Fruit fly (Drosophila melanogaster): ENCODE results near the gene Smn.

Smn gene

DNA sequence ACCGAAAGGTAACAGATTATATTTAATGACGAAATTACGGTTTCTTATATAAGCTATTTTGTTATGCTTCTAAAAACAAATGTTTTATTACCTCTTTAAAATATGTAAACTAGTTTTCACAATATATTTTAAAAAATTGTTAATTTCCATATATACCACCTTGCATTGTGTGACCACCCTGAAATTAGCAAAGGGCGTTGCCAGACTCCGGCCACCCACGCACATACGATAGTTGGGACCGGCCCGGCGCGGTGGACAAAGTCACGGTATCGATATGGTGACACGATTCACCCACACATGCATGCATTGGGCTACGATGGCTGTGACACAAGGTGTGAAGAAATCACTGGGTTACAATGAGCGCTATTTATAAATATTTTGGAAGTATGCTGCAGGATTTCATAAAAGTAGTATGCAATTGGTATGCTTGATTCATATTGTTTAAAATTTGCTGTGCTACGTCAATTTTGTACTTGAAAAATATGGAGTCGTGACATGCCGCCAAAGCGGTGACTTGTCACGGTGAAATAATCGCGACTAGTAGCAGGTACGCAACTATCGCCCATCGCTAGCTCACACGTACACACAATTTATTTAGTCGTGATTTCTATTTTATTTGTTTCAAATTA is 6.8 kb upstream of the Smn start (continued):
- no peak for TF ChIP-seq CG8281 (tag; optimal IDR thresholded peaks at IDR 0.05)
- TF ChIP-seq TFAM (GFP tag; optimal IDR thresholded peaks at IDR 0.05): no peak
- peak; percentile 9 for TF ChIP-seq CG12744 (GFP tag; optimal IDR thresholded peaks at IDR 0.05)
- TF ChIP-seq CG8089 (GFP tag; optimal IDR thresholded peaks at IDR 0.05): peak; percentile 26
- TF ChIP-seq CG10274 (GFP tag; optimal IDR thresholded peaks at IDR 0.05): no peak
- no peak for TF ChIP-seq Lpt (GFP tag; optimal IDR thresholded peaks at IDR 0.05)
- TF ChIP-seq pho (GFP tag; optimal IDR thresholded peaks at IDR 0.05): peak; percentile 67
- TF ChIP-seq kay (GFP tag; optimal IDR thresholded peaks at IDR 0.05): peak; percentile 47
- peak; percentile 93 for TF ChIP-seq inv (GFP tag; IDR thresholded peaks at IDR 0.05; ENCODE audit: partially characterized antibody)
- TF ChIP-seq CG10654 (GFP tag; optimal IDR thresholded peaks at IDR 0.05): peak; percentile 36
- no peak for TF ChIP-seq dmrt99B (tag; optimal IDR thresholded peaks at IDR 0.05)
- TF ChIP-seq CG14860 (GFP tag; IDR thresholded peaks at IDR 0.05; ENCODE audit: partially characterized antibody): peak; percentile 91
- peak; percentile 47 for TF ChIP-seq Dp (GFP tag; optimal IDR thresholded peaks at IDR 0.05)
- TF ChIP-seq CG3838 (GFP tag; optimal IDR thresholded peaks at IDR 0.05): no peak
- TF ChIP-seq CG17829 (tag; optimal IDR thresholded peaks at IDR 0.05): peak; percentile 61
- TF ChIP-seq HLHmδ (GFP tag; optimal IDR thresholded peaks at IDR 0.05): peak; percentile 37
- peak; percentile 89 for TF ChIP-seq cg (GFP tag; optimal IDR thresholded peaks at IDR 0.05)
- peak; percentile 87; the same call in 2 of the 3 replicates for TF ChIP-seq zen2 (GFP tag; IDR thresholded peaks at IDR 0.05; ENCODE audit: partially characterized antibody)
- TF ChIP-seq row (GFP tag; IDR thresholded peaks at IDR 0.05): peak; percentile 94
- peak; percentile 76 for TF ChIP-seq Ets97D (GFP tag; optimal IDR thresholded peaks at IDR 0.05)
- TF ChIP-seq CG6791 (GFP tag; IDR thresholded peaks at IDR 0.05; ENCODE audit: partially characterized antibody): peak; percentile 85
- TF ChIP-seq hth (optimal IDR thresholded peaks at IDR 0.05): no peak
- TF ChIP-seq CG15514 (GFP tag; optimal IDR thresholded peaks at IDR 0.05): peak; percentile 69
- no peak for TF ChIP-seq CG10321 (GFP tag; IDR thresholded peaks at IDR 0.05)
- TF ChIP-seq CG12299 (tag; optimal IDR thresholded peaks at IDR 0.05): peak; percentile 41
- peak; percentile 79; the same call in 2 of the 3 replicates for TF ChIP-seq CG7963 (GFP tag; IDR thresholded peaks at IDR 0.05; ENCODE audit: partially characterized antibody)
- TF ChIP-seq CG34224 (GFP tag; IDR thresholded peaks at IDR 0.05; ENCODE audit: partially characterized antibody): peak; percentile 93
- TF ChIP-seq CG1792 (GFP tag; optimal IDR thresholded peaks at IDR 0.05): peak; percentile 50
- peak; percentile 24 for TF ChIP-seq CG17385 (GFP tag; optimal IDR thresholded peaks at IDR 0.05)
- peak; percentile 38 for TF ChIP-seq tap (tag; optimal IDR thresholded peaks at IDR 0.05)
- TF ChIP-seq ro (GFP tag; IDR thresholded peaks at IDR 0.05): no peak
- TF ChIP-seq CG1529 (GFP tag; optimal IDR thresholded peaks at IDR 0.05): peak; percentile 18
- TF ChIP-seq Gug (GFP tag; IDR thresholded peaks at IDR 0.05): peak; percentile 66
- TF ChIP-seq CG10366 (GFP tag; IDR thresholded peaks at IDR 0.05): peak; percentile 55
- TF ChIP-seq CG11247 (GFP tag; IDR thresholded peaks at IDR 0.05): peak; percentile 51; the same call in 1 of the 2 replicates
- peak; percentile 62 for TF ChIP-seq E2f1 (GFP tag; IDR thresholded peaks at IDR 0.05)
- TF ChIP-seq peb (GFP tag; IDR thresholded peaks at IDR 0.05): no peak
- TF ChIP-seq ranshi (GFP tag; IDR thresholded peaks at IDR 0.05): peak; percentile 68
- peak; percentile 64 for TF ChIP-seq unpg (GFP tag; optimal IDR thresholded peaks at IDR 0.05)
- TF ChIP-seq ATbp (GFP tag; optimal IDR thresholded peaks at IDR 0.05): no peak
- no peak for TF ChIP-seq Rx (GFP tag; IDR thresholded peaks at IDR 0.05)
- TF ChIP-seq her (GFP tag; optimal IDR thresholded peaks at IDR 0.05): no peak
- no peak for TF ChIP-seq danr (GFP tag; IDR thresholded peaks at IDR 0.05)
- TF ChIP-seq CoRest (tag; optimal IDR thresholded peaks at IDR 0.05): peak; percentile 74
- peak; percentile 68 to 73 for TF ChIP-seq dpn (GFP tag; optimal IDR thresholded peaks at IDR 0.05)
- TF ChIP-seq NfI (GFP tag; optimal IDR thresholded peaks at IDR 0.05): peak; percentile 47
- peak; percentile 48 for TF ChIP-seq Nf-YC (tag; optimal IDR thresholded peaks at IDR 0.05)
- TF ChIP-seq tll (GFP tag; optimal IDR thresholded peaks at IDR 0.05): peak; percentile 50 to 99
- peak; percentile 54 for TF ChIP-seq CG17359 (tag; optimal IDR thresholded peaks at IDR 0.05)

All from whole organism, embryonic.